Fruit fly (Drosophila melanogaster): Measurements from ENCODE around the gene CG5070.

dm6 chrX:17227462-17227861 lies 24.6 kb downstream of the CG5070 start:
- TF ChIP-seq CTCF (optimal IDR thresholded peaks at IDR 0.05), result no peak
- no peak for TF ChIP-seq CG8478 (optimal IDR thresholded peaks at IDR 0.05)

Data from S2 (cell line).